Fruit fly (Drosophila melanogaster) ovary, adult (tissue): ENCODE data around the gene amx.

ENCODE experiments used
- CG17801 ChIP-seq: fragments of 200-800 bp; optimal IDR thresholded peaks from 2 replicates; lab custom pipeline; 2019; ENCODE audit warnings: missing biosample characterization, mild to moderate bottlenecking, missing genetic modification characterization, moderate library complexity; ENCODE audit not compliant: partially characterized antibody

Gene amx

dm6 chrX:9252051-9252708 lies 5.0 kb upstream of the amx start:
- TF ChIP-seq CG17801 (GFP tag; lab: Kevin White, UChicago) = no peak

- TF ChIP-seq CG17801 (GFP tag; lab: Kevin White, UChicago) = no peak
Observed at dm6 chrX:9251212-9251877, 4.2 kb upstream of the amx start.

dm6 chrX:9250161-9250831 lies 3.2 kb upstream of the amx start, which contains the start of gene CG17754:
CG17754 (plus strand) TSS chrX:9250420.
- peak; percentile 62 for TF ChIP-seq CG17801 (GFP tag; lab: Kevin White, UChicago)

dm6 chrX:9248040-9248439 lies 904 bp upstream of the amx start:
- TF ChIP-seq CG17801 (GFP tag; lab: Kevin White, UChicago) = no peak

dm6 chrX:9243417-9243884 lies 3.7 kb downstream of the amx start, which contains the start of the genes mxc and Larp7:
mxc (minus strand) TSS chrX:9243467.
Larp7 (plus strand) TSS chrX:9243817.
- peak; percentile 72 for TF ChIP-seq CG17801 (GFP tag; lab: Kevin White, UChicago)

dm6 chrX:9236485-9236884 lies 10.7 kb downstream of the amx start, which contains the start of gene Ir8a:
Ir8a (minus strand) TSS chrX:9236585.
- no peak for TF ChIP-seq CG17801 (GFP tag; lab: Kevin White, UChicago)

- TF ChIP-seq CG17801 (GFP tag; lab: Kevin White, UChicago) = peak; percentile 35
Observed at dm6 chrX:9232199-9232598, 14.9 kb downstream of the amx start, which contains the start of gene CG12121. CG12121 (minus strand) TSS chrX:9232378.

- no peak for TF ChIP-seq CG17801 (GFP tag; lab: Kevin White, UChicago)
Observed at dm6 chrX:9226837-9227236, 20.3 kb downstream of the amx start, which contains the start of gene Gr8a. Gr8a (plus strand) TSS chrX:9227137.

dm6 chrX:9225137-9225536 lies 22.0 kb downstream of the amx start, which contains the start of gene CG15370:
CG15370 (plus strand) TSS chrX:9225437.
- no peak for TF ChIP-seq CG17801 (GFP tag; lab: Kevin White, UChicago)

- no peak for TF ChIP-seq CG17801 (GFP tag; lab: Kevin White, UChicago)
Observed at dm6 chrX:9224423-9224822, 22.7 kb downstream of the amx start.

- TF ChIP-seq CG17801 (GFP tag; lab: Kevin White, UChicago) = no peak
Observed at dm6 chrX:9223182-9223581, 24.0 kb downstream of the amx start, which contains the start of gene t. t (minus strand) TSS chrX:9223257.

dm6 chrX:9220434-9220833 lies 26.7 kb downstream of the amx start:
- no peak for TF ChIP-seq CG17801 (GFP tag; lab: Kevin White, UChicago)

dm6 chrX:9216572-9216971 lies 30.6 kb downstream of the amx start, which contains the start of gene CG15369:
CG15369 (plus strand) TSS chrX:9216872.
- no peak for TF ChIP-seq CG17801 (GFP tag; lab: Kevin White, UChicago)

- no peak for TF ChIP-seq CG17801 (GFP tag; lab: Kevin White, UChicago)
Observed at dm6 chrX:9215485-9215884, 31.7 kb downstream of the amx start, which contains the start of gene CG15368. CG15368 (plus strand) TSS chrX:9215785.

dm6 chrX:9214576-9214975 lies 32.6 kb downstream of the amx start, which contains the start of gene Obp8a:
Obp8a (plus strand) TSS chrX:9214876.
- TF ChIP-seq CG17801 (GFP tag; lab: Kevin White, UChicago) = no peak
